Fruit fly (Drosophila melanogaster) whole organism, pupa: ENCODE data around the gene Cdc37.
A peak's percentile ranks its signal among the peaks of the same experiment; 100 is the strongest.

Experiments used
- CG10348 ChIP-seq: fragments of 200-800 bp; sonication (Bioruptor generic); IDR thresholded peaks from 2 replicates; pipeline ENCODE4 v1.3.6; 2022; ENCODE audit warnings: missing biosample characterization, missing genetic modification characterization
- CG12605 ChIP-seq: fragments of 200-800 bp; sonication (Bioruptor generic); IDR thresholded peaks from 2 replicates; pipeline ENCODE4 v1.3.6; 2022; ENCODE audit warnings: missing biosample characterization, missing genetic modification characterization
- CG13204 ChIP-seq: fragments of 200-800 bp; sonication (Bioruptor generic); optimal IDR thresholded peaks from 2 replicates; lab custom pipeline; 2018; ENCODE audit warnings: missing biosample characterization, mild to moderate bottlenecking, missing genetic modification characterization, moderate library complexity
- CG14655 ChIP-seq: fragments of 200-800 bp; sonication (Bioruptor generic); optimal IDR thresholded peaks from 3 replicates; lab custom pipeline; 2017; ENCODE audit warnings: mild to moderate bottlenecking, missing biosample characterization, missing genetic modification reagents, missing genetic modification characterization
- CG15710 ChIP-seq: fragments of 200-800 bp; sonication (Bioruptor generic); optimal IDR thresholded peaks from 2 replicates; lab custom pipeline; 2018; ENCODE audit warnings: missing biosample characterization, mild to moderate bottlenecking, missing genetic modification characterization, moderate library complexity
- CG17806 ChIP-seq: fragments of 200-800 bp; sonication (Bioruptor generic); optimal IDR thresholded peaks from 2 replicates; lab custom pipeline; 2018; ENCODE audit warnings: missing biosample characterization, mild to moderate bottlenecking, missing genetic modification characterization, moderate library complexity
- CG32121 ChIP-seq: fragments of 200-800 bp; sonication (Bioruptor generic); IDR thresholded peaks from 2 replicates; pipeline ENCODE4 v1.3.6; 2022; ENCODE audit warnings: missing biosample characterization, missing genetic modification characterization
- CG34367 ChIP-seq: fragments of 200-800 bp; sonication (Bioruptor generic); optimal IDR thresholded peaks from 2 replicates; lab custom pipeline; 2018; ENCODE audit warnings: missing biosample characterization, mild to moderate bottlenecking, missing genetic modification characterization
- CG4496 ChIP-seq: fragments of 200-800 bp; sonication (Bioruptor generic); IDR thresholded peaks from 3 replicates; pipeline ENCODE4 v1.3.6; 2022; ENCODE audit warnings: missing biosample characterization, missing genetic modification characterization
- CG8159 ChIP-seq: fragments of 200-800 bp; sonication (Bioruptor generic); optimal IDR thresholded peaks from 3 replicates; lab custom pipeline; 2018; ENCODE audit warnings: missing biosample characterization, mild to moderate bottlenecking, missing genetic modification characterization, moderate library complexity
- CG8301 ChIP-seq: fragments of 200-800 bp; sonication (Bioruptor generic); optimal IDR thresholded peaks from 2 replicates; lab custom pipeline; 2018; ENCODE audit warnings: missing biosample characterization, mild to moderate bottlenecking, missing genetic modification characterization
- CG9948 ChIP-seq: fragments of 200-800 bp; sonication (Bioruptor generic); optimal IDR thresholded peaks from 2 replicates; lab custom pipeline; 2018; ENCODE audit warnings: missing biosample characterization, mild to moderate bottlenecking, missing genetic modification characterization, moderate library complexity
- D1 ChIP-seq: fragments of 200-800 bp; sonication (Bioruptor generic); optimal IDR thresholded peaks from 2 replicates; lab custom pipeline; 2018; ENCODE audit warnings: missing biosample characterization, mild to moderate bottlenecking, missing genetic modification characterization, moderate library complexity
- EcR ChIP-seq: fragments of 200-800 bp; sonication (Bioruptor generic); optimal IDR thresholded peaks from 3 replicates; lab custom pipeline; 2019; ENCODE audit warnings: missing biosample characterization, missing genetic modification characterization, mild to moderate bottlenecking, moderate library complexity, missing genetic modification reagents
- Ets98B ChIP-seq: fragments of 200-800 bp; sonication (Bioruptor generic); IDR thresholded peaks from 2 replicates; pipeline ENCODE4 v1.3.6; 2022; ENCODE audit warnings: missing biosample characterization, missing genetic modification characterization
- Pif1A ChIP-seq: fragments of 200-800 bp; sonication (Bioruptor generic); optimal IDR thresholded peaks from 3 replicates; lab custom pipeline; 2016; ENCODE audit warnings: missing biosample characterization, missing genetic modification characterization
- Pif1B ChIP-seq: fragments of 200-800 bp; sonication (Bioruptor generic); optimal IDR thresholded peaks from 3 replicates; lab custom pipeline; 2016; ENCODE audit warnings: missing biosample characterization, missing genetic modification characterization
- Snoo ChIP-seq: fragments of 200-800 bp; sonication (Bioruptor generic); optimal IDR thresholded peaks from 3 replicates; lab custom pipeline; 2017; ENCODE audit warnings: missing biosample characterization, mild to moderate bottlenecking, missing genetic modification characterization, inconsistent platforms
- fd96Ca ChIP-seq: fragments of 200-800 bp; sonication (Bioruptor generic); IDR thresholded peaks from 3 replicates; pipeline ENCODE4 v1.3.6; 2022; ENCODE audit warnings: missing biosample characterization, missing genetic modification characterization
- gl ChIP-seq: fragments of 200-800 bp; sonication (Bioruptor generic); optimal IDR thresholded peaks from 2 replicates; lab custom pipeline; 2018; ENCODE audit warnings: missing biosample characterization, mild to moderate bottlenecking, missing genetic modification characterization
- rn ChIP-seq: fragments of 200-800 bp; sonication (Bioruptor generic); IDR thresholded peaks from 2 replicates; pipeline ENCODE4 v1.3.6; 2022; ENCODE audit warnings: missing biosample characterization, missing genetic modification characterization

Cdc37 gene

DNA sequence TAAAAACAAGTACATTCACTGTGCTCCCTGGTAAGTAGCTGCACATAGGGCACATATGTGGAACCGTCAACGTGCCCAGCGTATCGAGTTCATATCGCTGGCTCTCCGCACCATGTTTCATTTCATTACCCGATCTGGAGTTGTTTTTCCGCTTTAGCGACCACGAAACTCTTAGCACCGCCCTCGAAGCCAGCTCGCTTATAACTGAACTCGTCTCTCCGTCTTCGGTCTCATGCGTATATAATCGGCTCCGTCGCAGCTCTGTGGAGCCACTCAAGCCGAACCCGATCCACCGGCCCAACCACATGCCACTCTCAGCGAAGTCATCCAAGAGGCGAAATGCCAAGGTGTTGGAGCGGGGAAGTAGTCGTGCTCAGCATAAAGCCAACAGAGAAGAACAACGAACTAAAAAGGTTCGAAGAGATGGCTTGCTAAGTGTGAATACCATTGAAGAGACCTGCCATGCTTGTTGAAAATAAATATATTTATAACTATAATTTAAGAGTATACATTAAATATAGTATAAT lies 39.7 kb upstream of the Cdc37 start, which contains the start of gene Cht2:
Gene Cht2 (minus strand): TSS at position 477 of the 527 bp plus-strand sequence.
- TF ChIP-seq Ets98B (GFP tag; lab: Robert Waterston, UW) (peak; percentile 33; the same call in 1 of the 2 replicates), Snoo (tag; lab: Kevin White, UChicago) (no peak), CG34367 (no peak), CG12605 (peak; percentile 62), Pif1A (GFP tag; lab: Kevin White, UChicago) (no peak), Pif1B (GFP tag; lab: Kevin White, UChicago) (peak; percentile 59), CG32121 (GFP tag; lab: Robert Waterston, UW) (peak; percentile 34; the same call in 1 of the 2 replicates), EcR (GFP tag; lab: Kevin White, UChicago) (peak; percentile 84), rn (no peak), CG4496 (GFP tag; lab: Robert Waterston, UW) (0 out of 3 replicates have a peak, but pooled peaks have one; percentile 57), CG8301 (no peak), fd96Ca (peak; percentile 36; the same call in 1 of the 3 replicates), CG17806 (no peak), CG13204 (peak; percentile 40)

dm6 chr3L:1756143-1756542 lies 39.0 kb upstream of the Cdc37 start, which contains the start of gene CG8001:
Gene CG8001, plus strand, starts transcription at chr3L:1756159.
- no peak for TF ChIP-seq CG15710
- TF ChIP-seq CG9948 (tag; lab: Kevin White, UChicago) = no peak
- TF ChIP-seq CG13204 = no peak
- no peak for TF ChIP-seq CG8159 (tag; lab: Kevin White, UChicago)
- TF ChIP-seq Pif1B (GFP tag; lab: Kevin White, UChicago) = no peak
- no peak for TF ChIP-seq fd96Ca
- no peak for TF ChIP-seq CG34367
- no peak for TF ChIP-seq CG10348 (GFP tag; lab: Robert Waterston, UW)
- no peak for TF ChIP-seq gl (tag; lab: Kevin White, UChicago)
- TF ChIP-seq Ets98B (GFP tag; lab: Robert Waterston, UW) = no peak
- no peak; the same call in 2 of the 3 replicates for TF ChIP-seq CG4496 (GFP tag; lab: Robert Waterston, UW)
- no peak for TF ChIP-seq EcR (GFP tag; lab: Kevin White, UChicago)
- no peak for TF ChIP-seq CG17806
- no peak for TF ChIP-seq CG8301
- no peak for TF ChIP-seq Pif1A (GFP tag; lab: Kevin White, UChicago)
- no peak for TF ChIP-seq D1 (tag; lab: Kevin White, UChicago)
- TF ChIP-seq rn = no peak
- no peak for TF ChIP-seq CG32121 (GFP tag; lab: Robert Waterston, UW)

DNA sequence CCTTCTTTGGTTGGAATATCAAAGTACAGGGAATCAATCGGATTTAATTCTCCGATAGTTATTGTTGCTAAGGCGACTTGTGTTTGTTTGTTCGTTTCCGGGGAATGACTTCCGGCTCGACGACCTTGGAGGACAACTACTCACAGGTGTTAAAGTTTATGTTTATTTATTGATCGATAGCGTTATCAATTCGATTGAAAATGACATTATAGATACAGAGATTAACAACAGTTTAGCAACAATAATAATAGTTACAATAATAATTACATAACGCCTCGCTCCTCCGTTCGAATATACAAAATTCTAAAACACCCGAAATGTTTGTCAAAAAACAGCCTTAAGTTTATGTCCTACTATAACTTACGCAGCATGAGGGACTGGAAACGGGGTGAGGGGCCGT lies 23.5 kb upstream of the Cdc37 start, which contains the start of gene Dhc62B:
Gene Dhc62B (minus strand): TSS at position 101 of the 400 bp plus-strand sequence.
- TF ChIP-seq Ets98B (GFP tag; lab: Robert Waterston, UW) (no peak), CG13204 (no peak), CG12605 (no peak), CG9948 (tag; lab: Kevin White, UChicago) (no peak), CG8159 (tag; lab: Kevin White, UChicago) (no peak), D1 (tag; lab: Kevin White, UChicago) (no peak), CG14655 (GFP tag; lab: Kevin White, UChicago) (no peak), Pif1B (GFP tag; lab: Kevin White, UChicago) (no peak), rn (no peak), CG15710 (no peak), Pif1A (GFP tag; lab: Kevin White, UChicago) (no peak), CG10348 (GFP tag; lab: Robert Waterston, UW) (no peak), CG8301 (no peak), CG4496 (GFP tag; lab: Robert Waterston, UW) (no peak), CG32121 (GFP tag; lab: Robert Waterston, UW) (no peak), fd96Ca (no peak), Snoo (tag; lab: Kevin White, UChicago) (no peak), EcR (GFP tag; lab: Kevin White, UChicago) (no peak)

DNA sequence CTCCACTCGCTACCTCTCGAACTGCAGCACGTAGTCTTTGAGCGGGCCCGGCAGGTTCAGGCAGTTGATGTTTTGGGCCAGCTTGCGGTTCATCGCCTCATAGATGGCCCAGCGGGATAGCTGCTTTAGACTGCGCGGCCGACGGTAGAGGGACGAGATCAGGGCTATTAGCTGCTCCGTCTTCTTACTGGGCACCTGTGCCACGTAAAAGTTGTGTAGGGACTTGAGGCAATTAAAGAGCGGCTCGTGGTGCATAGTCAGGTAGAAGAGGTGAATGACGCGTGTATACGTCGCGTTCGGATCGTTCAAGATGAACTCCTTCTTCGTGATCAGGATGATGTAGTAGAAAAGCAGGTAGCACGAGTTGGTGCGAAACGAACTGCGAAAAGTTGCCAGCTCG lies 22.6 kb upstream of the Cdc37 start:
- TF ChIP-seq Pif1A (GFP tag; lab: Kevin White, UChicago) = no peak
- TF ChIP-seq Ets98B (GFP tag; lab: Robert Waterston, UW) = no peak
- TF ChIP-seq CG9948 (tag; lab: Kevin White, UChicago) = no peak
- TF ChIP-seq CG4496 (GFP tag; lab: Robert Waterston, UW) = no peak
- no peak for TF ChIP-seq D1 (tag; lab: Kevin White, UChicago)
- no peak for TF ChIP-seq CG8301
- no peak for TF ChIP-seq Pif1B (GFP tag; lab: Kevin White, UChicago)
- TF ChIP-seq Snoo (tag; lab: Kevin White, UChicago) = no peak
- no peak for TF ChIP-seq CG12605
- no peak for TF ChIP-seq rn
- no peak for TF ChIP-seq CG32121 (GFP tag; lab: Robert Waterston, UW)
- TF ChIP-seq CG13204 = no peak
- TF ChIP-seq fd96Ca = no peak

DNA sequence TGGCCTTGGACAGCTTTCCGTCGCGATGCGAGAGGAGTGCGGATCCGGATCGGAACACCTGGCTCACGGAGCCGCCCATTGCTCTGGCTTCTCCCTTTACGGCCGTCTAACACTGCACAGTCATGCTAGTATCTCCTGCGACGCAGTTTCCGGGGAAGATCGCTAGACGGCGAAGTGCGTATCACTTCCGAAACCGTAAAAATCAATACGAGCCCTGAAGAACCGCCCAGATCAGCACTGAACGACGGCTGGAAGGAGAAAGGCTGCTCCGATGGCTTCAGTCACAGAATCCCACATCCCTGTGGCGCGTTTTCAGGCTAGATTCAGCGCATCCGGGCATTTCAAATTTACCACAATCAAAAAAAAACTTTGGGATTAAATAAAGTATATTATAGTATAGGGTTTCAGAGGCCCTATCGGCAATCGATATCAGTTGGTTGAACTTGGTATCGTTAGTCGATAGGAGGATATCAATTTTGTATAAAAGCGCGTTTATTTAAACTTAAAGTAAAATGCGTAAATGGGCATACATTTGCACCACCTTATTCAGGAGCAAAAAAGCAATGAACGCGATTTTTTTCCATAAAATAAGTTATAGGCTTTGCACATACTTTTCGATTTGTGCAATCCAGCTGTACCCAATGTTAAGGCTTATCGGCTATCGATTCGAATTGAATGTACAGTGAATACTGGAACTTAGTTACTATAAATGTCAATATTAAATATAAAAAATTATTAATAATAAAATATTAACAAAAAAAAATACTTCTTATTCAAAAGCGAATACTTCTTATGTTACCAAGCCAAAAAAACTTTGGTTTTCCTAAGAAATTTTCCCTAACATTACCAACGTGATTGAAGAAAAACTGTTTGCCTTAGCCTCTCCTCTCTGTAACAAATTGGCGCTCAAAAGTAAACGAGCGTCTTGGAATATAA lies 20.2 kb upstream of the Cdc37 start, which contains the start of the genes CG13933 and PolD2:
Gene CG13933 (minus strand): TSS at position 435 of the 936 bp plus-strand sequence.
Gene PolD2 (plus strand): TSS at position 921 of the 936 bp plus-strand sequence.
- TF ChIP-seq CG8301 (no peak), fd96Ca (peak; percentile 86), CG32121 (GFP tag; lab: Robert Waterston, UW) (peak; percentile 97), CG17806 (peak; percentile 92), CG10348 (GFP tag; lab: Robert Waterston, UW) (peak; percentile 94), CG4496 (GFP tag; lab: Robert Waterston, UW) (peak; percentile 98), rn (peak; percentile 90), Pif1A (GFP tag; lab: Kevin White, UChicago) (no peak), EcR (GFP tag; lab: Kevin White, UChicago) (no peak), CG15710 (peak; percentile 99), CG13204 (no peak), CG8159 (tag; lab: Kevin White, UChicago) (peak; percentile 91), D1 (tag; lab: Kevin White, UChicago) (no peak), CG9948 (tag; lab: Kevin White, UChicago) (peak; percentile 82), Pif1B (GFP tag; lab: Kevin White, UChicago) (peak; percentile 95), Snoo (tag; lab: Kevin White, UChicago) (no peak), CG12605 (peak; percentile 87), CG14655 (GFP tag; lab: Kevin White, UChicago) (no peak), CG34367 (peak; percentile 97), gl (tag; lab: Kevin White, UChicago) (peak; percentile 5), Ets98B (GFP tag; lab: Robert Waterston, UW) (peak; percentile 97)
